Worm (Caenorhabditis elegans): ENCODE results near the gene ZC155.2.

Gene ZC155.2

ce11 chrIII:5218687-5219086 lies at the start of gene ZC155.2:
Gene ZC155.2, plus strand, starts transcription at chrIII:5218987.
- TF ChIP-seq ceh-82 (tag; optimal IDR thresholded peaks at IDR 0.05): no peak
- peak; percentile 15 for TF ChIP-seq lin-39 (tag; optimal IDR thresholded peaks at IDR 0.05)

- TF ChIP-seq R02D3.7 (tag; optimal IDR thresholded peaks at IDR 0.05) (no peak), fkh-10 (GFP tag; optimal IDR thresholded peaks at IDR 0.05) (no peak), lin-15B (tag; optimal IDR thresholded peaks at IDR 0.05) (no peak), fos-1 (tag; optimal IDR thresholded peaks at IDR 0.05) (no peak), nhr-67 (tag; optimal IDR thresholded peaks at IDR 0.05) (no peak), nhr-43 (tag; optimal IDR thresholded peaks at IDR 0.05; ENCODE audit: poor library complexity, severe bottlenecking) (no peak), ceh-28 (tag; optimal IDR thresholded peaks at IDR 0.05) (no peak), elt-2 (tag; optimal IDR thresholded peaks at IDR 0.05) (no peak), ZK546.5 (tag; optimal IDR thresholded peaks at IDR 0.05) (no peak)
Observed at ce11 chrIII:5169699-5170098, 49.1 kb upstream of the ZC155.2 start, which contains the start of gene ulp-1. Gene ulp-1, minus strand, starts transcription at chrIII:5169799.

ce11 chrIII:5171945-5172344 lies 46.8 kb upstream of the ZC155.2 start, which contains the start of gene prp-19:
Gene prp-19, minus strand, starts transcription at chrIII:5172045.
- no peak for TF ChIP-seq daf-12 (tag; optimal IDR thresholded peaks at IDR 0.05)
- no peak for TF ChIP-seq ZK546.5 (tag; optimal IDR thresholded peaks at IDR 0.05)
- TF ChIP-seq nhr-76 (tag; optimal IDR thresholded peaks at IDR 0.05): no peak
- TF ChIP-seq nhr-23 (tag; optimal IDR thresholded peaks at IDR 0.05): no peak
- no peak for TF ChIP-seq nhr-25 (tag; optimal IDR thresholded peaks at IDR 0.05)
- TF ChIP-seq zag-1 (tag; optimal IDR thresholded peaks at IDR 0.05): no peak
- TF ChIP-seq nhr-237 (tag; optimal IDR thresholded peaks at IDR 0.05): no peak
- TF ChIP-seq fos-1 (tag; optimal IDR thresholded peaks at IDR 0.05): no peak
- TF ChIP-seq ceh-28 (tag; optimal IDR thresholded peaks at IDR 0.05): no peak

ce11 chrIII:5172470-5172869 lies 46.3 kb upstream of the ZC155.2 start, which contains the start of gene K10D2.5:
Gene K10D2.5, plus strand, starts transcription at chrIII:5172720.
- peak; percentile 58 for TF ChIP-seq pqm-1 (tag; optimal IDR thresholded peaks at IDR 0.05)
- TF ChIP-seq lin-15B (tag; optimal IDR thresholded peaks at IDR 0.05): peak; percentile 99
- peak; percentile 49 for TF ChIP-seq jun-1 (tag; optimal IDR thresholded peaks at IDR 0.05)
- TF ChIP-seq unc-62 (GFP tag; optimal IDR thresholded peaks at IDR 0.05): no peak
- TF ChIP-seq nhr-23 (tag; optimal IDR thresholded peaks at IDR 0.05): peak; percentile 90
- TF ChIP-seq nhr-12 (tag; optimal IDR thresholded peaks at IDR 0.05): no peak
- TF ChIP-seq mdl-1 (tag; optimal IDR thresholded peaks at IDR 0.05): no peak
- no peak for TF ChIP-seq nhr-76 (tag; optimal IDR thresholded peaks at IDR 0.05)
- TF ChIP-seq skn-1 (tag; optimal IDR thresholded peaks at IDR 0.05): peak; percentile 79
- no peak for TF ChIP-seq eor-1 (tag; optimal IDR thresholded peaks at IDR 0.05)
- no peak for TF ChIP-seq ZK546.5 (tag; optimal IDR thresholded peaks at IDR 0.05)
- TF ChIP-seq snpc-4 (tag; optimal IDR thresholded peaks at IDR 0.05): peak; percentile 89
- TF ChIP-seq ztf-4 (tag; optimal IDR thresholded peaks at IDR 0.05): no peak
- TF ChIP-seq ceh-28 (tag; optimal IDR thresholded peaks at IDR 0.05): peak; percentile 73
- TF ChIP-seq nhr-28 (tag; optimal IDR thresholded peaks at IDR 0.05): no peak
- peak; percentile 0 for TF ChIP-seq egl-27 (tag; optimal IDR thresholded peaks at IDR 0.05)
- TF ChIP-seq R02D3.7 (tag; optimal IDR thresholded peaks at IDR 0.05): peak; percentile 84
- peak; percentile 88 for TF ChIP-seq nfya-1 (tag; optimal IDR thresholded peaks at IDR 0.05; ENCODE audit: insufficient read depth)
- TF ChIP-seq nhr-25 (tag; optimal IDR thresholded peaks at IDR 0.05): peak; percentile 89
- no peak for TF ChIP-seq mml-1 (tag; optimal IDR thresholded peaks at IDR 0.05)
- TF ChIP-seq fkh-2 (tag; optimal IDR thresholded peaks at IDR 0.05): no peak
- TF ChIP-seq aly-2 (tag; optimal IDR thresholded peaks at IDR 0.05): no peak
- TF ChIP-seq sea-2 (GFP tag; optimal IDR thresholded peaks at IDR 0.05): no peak
- TF ChIP-seq nhr-237 (tag; optimal IDR thresholded peaks at IDR 0.05): no peak
- TF ChIP-seq unc-39 (tag; optimal IDR thresholded peaks at IDR 0.05): no peak
- TF ChIP-seq ceh-16 (tag; optimal IDR thresholded peaks at IDR 0.05): no peak
- TF ChIP-seq egl-5 (tag; optimal IDR thresholded peaks at IDR 0.05): peak; percentile 74
- peak; percentile 91 for TF ChIP-seq pha-4 (tag; optimal IDR thresholded peaks at IDR 0.05)
- peak; percentile 44 for TF ChIP-seq hmg-11 (tag; optimal IDR thresholded peaks at IDR 0.05)
- TF ChIP-seq nhr-43 (tag; optimal IDR thresholded peaks at IDR 0.05; ENCODE audit: poor library complexity, severe bottlenecking): peak; percentile 95
- TF ChIP-seq lsy-12 (tag; optimal IDR thresholded peaks at IDR 0.05): peak; percentile 85
- no peak for TF ChIP-seq ztf-11 (tag; optimal IDR thresholded peaks at IDR 0.05)
- peak; percentile 55 for TF ChIP-seq elt-2 (tag; optimal IDR thresholded peaks at IDR 0.05)
- TF ChIP-seq ama-1 (optimal IDR thresholded peaks at IDR 0.05): peak; percentile 46
- no peak for TF ChIP-seq fos-1 (tag; optimal IDR thresholded peaks at IDR 0.05)
- TF ChIP-seq ceh-82 (tag; optimal IDR thresholded peaks at IDR 0.05): peak; percentile 70
- TF ChIP-seq fkh-10 (GFP tag; optimal IDR thresholded peaks at IDR 0.05): peak; percentile 69
- peak; percentile 95 for TF ChIP-seq lin-39 (tag; optimal IDR thresholded peaks at IDR 0.05)
- TF ChIP-seq ceh-9 (tag; optimal IDR thresholded peaks at IDR 0.05): no peak
- TF ChIP-seq daf-12 (tag; optimal IDR thresholded peaks at IDR 0.05): no peak
- TF ChIP-seq tbx-2 (tag; optimal IDR thresholded peaks at IDR 0.05): peak; percentile 14
- TF ChIP-seq zag-1 (tag; optimal IDR thresholded peaks at IDR 0.05): no peak
- TF ChIP-seq elt-1 (tag; optimal IDR thresholded peaks at IDR 0.05): no peak
- peak; percentile 39 for TF ChIP-seq nhr-77 (tag; optimal IDR thresholded peaks at IDR 0.05)
- TF ChIP-seq nhr-11 (tag; optimal IDR thresholded peaks at IDR 0.05): peak; percentile 74

Measured in whole organism, L3 larva.